Worm (Caenorhabditis elegans): ENCODE results near the gene Y57E12AL.1.

Y57E12AL.1 gene

ce11 chrV:7085518-7086104 is 25.3 kb downstream of the Y57E12AL.1 start, which contains the start of gene VC5.2:
Gene VC5.2 (plus strand): TSS chrV:7085956.
- TF ChIP-seq sma-9 (GFP tag; optimal IDR thresholded peaks at IDR 0.05): peak; percentile 48
- TF ChIP-seq sma-9 (tag; optimal IDR thresholded peaks at IDR 0.05): no peak
- peak; percentile 46 for TF ChIP-seq blmp-1 (tag; optimal IDR thresholded peaks at IDR 0.05; ENCODE audit: insufficient read depth)
- TF ChIP-seq nhr-237 (tag; optimal IDR thresholded peaks at IDR 0.05): no peak
- no peak for TF ChIP-seq nhr-77 (tag; optimal IDR thresholded peaks at IDR 0.05)
- peak in 1 of 2 experiments; percentile 37 for TF ChIP-seq lsy-2 (tag; optimal IDR thresholded peaks at IDR 0.05)

DNA sequence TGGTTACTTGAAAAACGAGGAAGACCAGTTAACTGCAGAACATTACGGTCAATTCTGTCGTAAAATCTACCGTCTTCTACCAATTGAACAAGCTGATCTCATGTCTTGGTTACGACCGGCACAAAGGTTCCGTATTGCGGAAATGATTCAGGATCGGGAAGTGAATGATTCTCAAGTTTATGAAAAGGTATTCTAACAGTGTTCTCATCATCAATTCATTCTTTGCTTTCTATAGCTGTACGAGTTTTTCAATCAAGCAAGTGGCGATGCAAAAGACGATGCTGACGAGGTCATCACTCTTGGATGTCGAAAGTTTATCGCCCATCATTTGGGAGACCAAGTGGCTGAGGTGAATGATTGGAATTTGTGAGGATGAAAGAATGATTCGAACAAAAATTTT is 27.0 kb downstream of the Y57E12AL.1 start:
- TF ChIP-seq blmp-1 (tag; optimal IDR thresholded peaks at IDR 0.05; ENCODE audit: insufficient read depth) (no peak), R02D3.7 (tag; optimal IDR thresholded peaks at IDR 0.05) (no peak), nhr-21 (tag; optimal IDR thresholded peaks at IDR 0.05) (no peak), unc-62 (GFP tag; optimal IDR thresholded peaks at IDR 0.05) (no peak), nhr-6 (tag; optimal IDR thresholded peaks at IDR 0.05) (no peak), elt-3 (tag; optimal IDR thresholded peaks at IDR 0.05) (no peak), F13H6.1 (tag; optimal IDR thresholded peaks at IDR 0.05) (no peak), sma-3 (GFP tag; optimal IDR thresholded peaks at IDR 0.05) (no peak), crh-2 (tag; optimal IDR thresholded peaks at IDR 0.05) (no peak), gmeb-1 (tag; optimal IDR thresholded peaks at IDR 0.05) (no peak), alr-1 (tag; optimal IDR thresholded peaks at IDR 0.05) (no peak), sem-4 (tag; optimal IDR thresholded peaks at IDR 0.05) (no peak), aly-2 (tag; optimal IDR thresholded peaks at IDR 0.05) (no peak), ceh-82 (tag; optimal IDR thresholded peaks at IDR 0.05) (no peak), nhr-77 (tag; optimal IDR thresholded peaks at IDR 0.05) (no peak), nhr-10 (tag; optimal IDR thresholded peaks at IDR 0.05) (no peak), egl-27 (tag; optimal IDR thresholded peaks at IDR 0.05) (no peak), nhr-12 (tag; optimal IDR thresholded peaks at IDR 0.05) (no peak), dmd-4 (tag; optimal IDR thresholded peaks at IDR 0.05) (no peak)

ce11 chrV:7089217-7089616 is 28.9 kb downstream of the Y57E12AL.1 start:
- TF ChIP-seq C34F6.9 (tag; optimal IDR thresholded peaks at IDR 0.05) (peak; percentile 33), sma-3 (GFP tag; optimal IDR thresholded peaks at IDR 0.05) (peak; percentile 70), gmeb-1 (tag; optimal IDR thresholded peaks at IDR 0.05) (peak; percentile 61), ztf-4 (tag; optimal IDR thresholded peaks at IDR 0.05) (peak; percentile 22), crh-2 (tag; optimal IDR thresholded peaks at IDR 0.05) (peak; percentile 74), blmp-1 (tag; optimal IDR thresholded peaks at IDR 0.05; ENCODE audit: insufficient read depth) (peak; percentile 50), nhr-6 (tag; optimal IDR thresholded peaks at IDR 0.05) (peak; percentile 35), nhr-129 (tag; optimal IDR thresholded peaks at IDR 0.05) (peak; percentile 42), mbf-1 (tag; optimal IDR thresholded peaks at IDR 0.05) (no peak), mdl-1 (tag; optimal IDR thresholded peaks at IDR 0.05) (peak in 1 of 2 experiments; percentile 5), sma-9 (GFP tag; optimal IDR thresholded peaks at IDR 0.05) (peak; percentile 86), sma-9 (tag; optimal IDR thresholded peaks at IDR 0.05) (no peak), nhr-21 (tag; optimal IDR thresholded peaks at IDR 0.05) (peak; percentile 58), F13H6.1 (tag; optimal IDR thresholded peaks at IDR 0.05) (peak; percentile 8), unc-62 (GFP tag; optimal IDR thresholded peaks at IDR 0.05) (no peak), aly-2 (tag; optimal IDR thresholded peaks at IDR 0.05) (no peak), ama-1 (optimal IDR thresholded peaks at IDR 0.05) (no peak), fos-1 (tag; optimal IDR thresholded peaks at IDR 0.05) (peak; percentile 23), nhr-25 (tag; optimal IDR thresholded peaks at IDR 0.05) (peak; percentile 91)

- TF ChIP-seq ceh-82 (tag; optimal IDR thresholded peaks at IDR 0.05) (no peak), ceh-16 (tag; optimal IDR thresholded peaks at IDR 0.05) (no peak), ztf-11 (tag; optimal IDR thresholded peaks at IDR 0.05) (no peak), lin-11 (tag; optimal IDR thresholded peaks at IDR 0.05) (no peak), nhr-25 (tag; optimal IDR thresholded peaks at IDR 0.05) (no peak), mab-5 (tag; optimal IDR thresholded peaks at IDR 0.05) (no peak), unc-39 (tag; optimal IDR thresholded peaks at IDR 0.05) (no peak)
Observed at ce11 chrV:7091287-7091686, 31.0 kb downstream of the Y57E12AL.1 start, which contains the start of gene nhr-286. Gene nhr-286 (minus strand): TSS chrV:7091610.

Measured in whole organism, L2 larva.